Fruit fly (Drosophila melanogaster): ENCODE data around the gene teq.

Gene teq

dm6 chr3L:9044896-9045295 is 29.5 kb upstream of the teq start:
- TF ChIP-seq CG17801 (GFP tag; optimal IDR thresholded peaks at IDR 0.05; ENCODE audit: partially characterized antibody): no peak

dm6 chr3L:9045318-9045717 is 29.1 kb upstream of the teq start:
- TF ChIP-seq CG17801 (GFP tag; optimal IDR thresholded peaks at IDR 0.05; ENCODE audit: partially characterized antibody): no peak

DNA sequence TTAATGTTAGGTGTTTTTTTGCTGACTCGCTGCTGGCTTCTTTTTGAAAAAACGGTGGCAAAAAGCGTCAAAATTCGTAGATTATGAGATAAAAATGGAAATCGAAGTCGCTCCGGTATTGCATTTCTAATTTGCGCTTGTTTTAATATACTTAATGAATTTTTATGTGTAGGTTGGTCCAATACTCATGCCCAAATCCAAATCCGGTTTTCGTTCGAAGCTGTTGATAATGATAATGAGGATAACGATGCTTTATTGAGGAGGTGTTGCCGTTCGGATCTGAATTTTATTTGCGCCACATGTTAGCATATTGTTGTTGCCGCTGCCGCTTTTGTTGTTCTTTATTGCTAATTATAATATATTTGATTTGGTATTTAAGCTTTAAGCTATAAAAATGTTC is 28.2 kb upstream of the teq start:
- no peak for TF ChIP-seq CG17801 (GFP tag; optimal IDR thresholded peaks at IDR 0.05; ENCODE audit: partially characterized antibody)

dm6 chr3L:9047062-9047461 is 27.4 kb upstream of the teq start, which contains the start of gene Argk2:
Gene Argk2, plus strand, starts transcription at chr3L:9047439.
- TF ChIP-seq CG17801 (GFP tag; optimal IDR thresholded peaks at IDR 0.05; ENCODE audit: partially characterized antibody): no peak

DNA sequence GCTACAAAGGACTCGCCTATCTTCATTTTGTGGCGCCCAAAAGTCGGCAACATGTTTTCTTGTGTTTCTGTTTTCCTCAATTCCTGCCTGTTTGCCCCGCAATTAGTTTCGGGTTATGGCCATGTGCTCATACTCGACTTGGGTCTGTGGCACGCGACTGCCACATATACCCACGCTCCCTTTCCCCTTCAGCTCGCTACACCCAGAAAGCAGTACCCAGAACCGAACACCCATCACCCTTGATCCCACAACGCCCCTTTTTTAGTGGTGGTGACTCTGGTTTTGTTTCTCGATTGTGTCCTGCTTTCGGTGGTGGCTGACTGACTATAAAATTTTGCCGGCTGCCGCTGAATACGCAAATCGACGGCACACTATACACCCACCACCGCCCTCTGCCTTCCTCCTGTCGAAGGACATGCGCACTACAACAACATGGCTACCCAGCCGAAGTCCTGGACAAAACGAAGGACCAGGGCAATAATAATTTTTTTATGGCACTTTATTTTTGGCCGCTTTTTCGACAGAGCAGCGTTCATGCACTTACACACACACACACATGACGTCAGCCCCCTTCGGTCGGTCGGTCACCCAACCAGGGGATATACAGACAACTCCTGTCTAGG is 23.9 kb upstream of the teq start:
- TF ChIP-seq CG17801 (GFP tag; optimal IDR thresholded peaks at IDR 0.05; ENCODE audit: partially characterized antibody): no peak

DNA sequence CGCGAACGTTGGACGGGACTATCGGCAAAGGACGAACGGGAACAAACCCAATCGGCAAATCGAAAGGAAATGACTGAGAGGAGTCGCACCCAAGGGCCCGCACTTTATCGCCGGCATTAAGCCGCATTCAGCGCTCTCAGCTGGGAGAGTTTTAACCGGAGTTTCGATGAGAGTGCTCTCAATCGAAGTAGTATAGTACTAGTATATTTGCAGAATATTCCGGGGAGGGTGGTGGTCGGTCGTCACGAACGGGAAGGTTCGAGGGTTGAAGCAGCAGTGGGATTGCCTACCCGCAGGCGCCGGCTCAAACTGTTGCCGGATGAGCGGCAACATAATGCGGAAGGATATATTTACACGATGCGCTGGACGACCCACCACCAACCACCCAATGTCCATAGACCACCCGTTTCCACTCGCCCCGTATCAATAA is 22.6 kb upstream of the teq start:
- TF ChIP-seq CG17801 (GFP tag; optimal IDR thresholded peaks at IDR 0.05; ENCODE audit: partially characterized antibody): no peak

DNA sequence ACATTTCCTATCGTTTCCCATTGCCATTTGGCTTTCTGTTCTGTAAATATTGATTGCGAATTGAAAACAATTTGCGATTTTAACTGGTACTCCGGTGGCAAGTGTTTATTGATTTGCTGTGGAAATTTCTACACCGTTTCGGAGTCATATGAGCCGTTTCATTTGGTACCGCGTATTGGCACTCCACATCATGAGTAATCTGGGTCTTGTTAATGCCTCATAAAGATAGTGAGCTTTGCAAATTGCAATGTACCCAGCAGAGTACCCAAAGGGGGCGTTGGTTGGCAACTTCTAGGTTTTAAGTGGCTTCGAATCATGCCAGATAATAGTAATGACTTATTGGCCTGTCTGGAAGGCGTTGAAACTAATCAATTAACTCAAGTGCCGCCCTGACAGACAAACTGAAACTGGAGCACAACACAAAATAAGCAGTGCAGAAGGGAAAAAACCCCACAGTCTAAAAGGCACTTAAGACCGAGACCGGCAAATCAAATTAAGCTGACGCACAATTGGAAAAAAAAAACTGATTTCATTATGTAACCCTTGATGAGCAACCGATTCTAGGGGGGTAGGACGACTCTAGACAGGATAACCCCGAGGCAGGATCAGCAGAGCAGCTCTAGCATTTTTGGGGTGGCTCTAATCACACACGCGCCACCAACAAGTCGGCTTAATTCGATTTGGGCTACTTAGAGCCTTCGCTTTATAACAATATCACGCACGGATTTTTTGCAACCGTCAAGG is 21.5 kb upstream of the teq start:
- no peak for TF ChIP-seq CG17801 (GFP tag; optimal IDR thresholded peaks at IDR 0.05; ENCODE audit: partially characterized antibody)

DNA sequence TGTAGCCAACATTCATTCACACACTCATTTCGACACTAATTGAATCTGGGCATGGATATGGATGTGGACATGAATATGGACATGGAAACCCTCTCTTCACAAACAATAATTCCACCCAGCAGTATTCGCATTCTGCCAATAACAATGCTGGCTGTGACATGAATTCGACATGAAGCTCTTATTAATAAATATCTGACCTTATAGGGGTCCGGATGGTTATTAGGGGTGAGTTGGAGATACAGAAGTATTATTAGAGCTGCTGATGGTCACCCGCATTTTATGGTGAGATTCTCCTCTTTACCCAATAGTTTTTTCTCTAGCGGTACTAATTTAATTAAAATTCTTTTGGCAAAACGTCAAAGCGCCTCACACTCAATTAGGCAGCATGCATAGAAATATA is 20.2 kb upstream of the teq start:
- TF ChIP-seq CG17801 (GFP tag; optimal IDR thresholded peaks at IDR 0.05; ENCODE audit: partially characterized antibody): no peak

dm6 chr3L:9054822-9055407 is 19.5 kb upstream of the teq start:
- TF ChIP-seq CG17801 (GFP tag; optimal IDR thresholded peaks at IDR 0.05; ENCODE audit: partially characterized antibody): no peak

DNA sequence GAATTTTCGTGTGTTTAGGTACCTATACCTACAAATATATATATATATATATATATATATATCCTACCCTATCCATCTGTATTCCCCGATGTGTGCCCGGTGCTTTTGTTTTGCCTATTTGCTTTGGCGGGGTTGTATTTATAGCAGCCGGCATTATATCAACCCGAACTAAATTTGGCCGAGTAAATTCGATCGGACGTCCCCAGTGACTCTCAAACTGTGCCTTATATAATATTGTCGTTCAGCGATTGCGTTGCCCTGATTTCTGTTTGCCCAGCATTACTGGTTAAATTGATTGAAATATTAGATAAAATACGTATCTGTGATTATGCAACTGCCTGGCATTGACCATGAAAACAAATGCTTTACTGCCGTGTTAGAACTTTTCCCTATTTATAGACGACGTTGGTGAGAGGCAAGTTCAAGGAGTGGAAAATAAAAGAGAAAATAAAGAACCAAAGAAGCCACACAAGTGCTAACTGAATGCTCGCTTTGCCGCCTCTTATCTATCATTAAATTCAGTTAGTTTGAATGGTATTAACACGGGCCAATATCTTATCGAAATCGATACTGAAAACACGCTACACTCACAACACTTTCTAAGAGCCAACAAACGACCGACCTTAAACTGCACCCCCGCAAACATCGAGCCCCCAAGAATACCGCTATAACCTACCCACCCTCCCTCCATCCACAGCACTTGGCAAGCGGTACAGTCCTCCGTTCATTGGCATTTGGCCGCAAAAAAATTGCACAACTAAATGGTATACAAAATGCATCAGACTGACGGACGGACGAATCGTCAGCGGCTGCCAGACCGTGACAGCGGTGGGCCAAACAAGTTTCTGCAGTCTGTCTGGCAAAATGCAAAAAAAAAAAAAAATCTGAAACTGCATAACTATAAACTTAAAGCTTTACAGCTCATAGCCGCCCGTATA is 18.3 kb upstream of the teq start:
- TF ChIP-seq CG17801 (GFP tag; optimal IDR thresholded peaks at IDR 0.05; ENCODE audit: partially characterized antibody): no peak

DNA sequence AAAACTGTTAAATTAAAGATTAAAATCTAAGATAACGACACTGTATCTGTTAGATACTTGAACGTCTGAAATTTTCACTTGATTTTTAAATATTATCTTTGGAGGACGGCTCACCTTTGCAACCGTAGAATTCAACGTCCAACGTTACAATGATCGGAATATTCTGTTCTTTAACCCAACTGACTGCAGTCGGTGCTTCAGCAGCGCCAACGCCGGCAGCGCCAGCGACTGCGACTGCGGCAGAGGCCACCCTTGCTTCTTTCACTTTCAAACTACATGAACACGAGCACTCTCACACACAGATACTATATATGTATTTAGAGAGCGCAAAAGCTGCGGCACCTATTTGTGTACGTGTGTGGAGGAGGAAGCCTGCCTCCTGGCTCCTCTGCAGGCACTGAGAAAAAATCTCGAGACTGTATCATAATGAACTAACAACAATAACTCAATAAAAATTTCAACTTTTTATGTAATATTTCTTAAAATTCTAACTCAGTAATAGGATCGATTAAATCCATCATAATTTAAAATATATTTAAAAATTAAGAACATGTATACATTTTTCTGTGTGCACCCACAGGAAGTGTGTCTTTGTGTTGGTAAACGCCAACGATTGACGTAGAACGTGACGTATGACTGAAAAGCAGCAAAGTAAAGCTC is 16.9 kb upstream of the teq start:
- peak; percentile 52 for TF ChIP-seq CG17801 (GFP tag; optimal IDR thresholded peaks at IDR 0.05; ENCODE audit: partially characterized antibody)

- no peak for TF ChIP-seq CG17801 (GFP tag; optimal IDR thresholded peaks at IDR 0.05; ENCODE audit: partially characterized antibody)
Observed at dm6 chr3L:9059611-9060203, 14.7 kb upstream of the teq start.

- no peak for TF ChIP-seq CG17801 (GFP tag; optimal IDR thresholded peaks at IDR 0.05; ENCODE audit: partially characterized antibody)
Observed at dm6 chr3L:9061449-9061848, 13.0 kb upstream of the teq start.

dm6 chr3L:9062816-9063215 is 11.6 kb upstream of the teq start:
- no peak for TF ChIP-seq CG17801 (GFP tag; optimal IDR thresholded peaks at IDR 0.05; ENCODE audit: partially characterized antibody)
